Worm (Caenorhabditis elegans): Measurements from ENCODE around the gene Y43F8B.29.

DNA sequence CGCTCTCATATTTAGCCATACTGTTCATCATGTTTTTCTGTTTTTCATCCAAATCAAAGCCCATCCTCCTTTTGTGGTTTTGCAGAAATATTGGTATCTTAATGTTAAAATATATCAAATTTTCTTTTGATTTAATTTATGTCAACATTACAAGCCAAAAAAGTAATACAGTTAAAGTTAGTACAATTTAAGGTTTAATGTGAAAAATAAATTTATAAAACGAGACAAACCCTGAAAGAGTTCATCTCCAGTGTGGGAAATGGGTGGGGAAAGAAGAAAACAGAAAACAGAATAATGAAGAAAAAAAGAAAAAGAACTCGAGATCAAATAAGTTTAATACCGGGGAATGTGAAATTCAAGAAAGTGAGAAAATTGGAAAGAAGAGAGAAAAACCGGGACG lies 42.6 kb upstream of the Y43F8B.29 start, which contains the start of gene M04C3.2:
- TF ChIP-seq him-1 (tag; optimal IDR thresholded peaks at IDR 0.05): no peak
- no peak for TF ChIP-seq dao-5 (tag; optimal IDR thresholded peaks at IDR 0.05)
